Worm (Caenorhabditis elegans) whole organism, L2 larva: ENCODE data around the gene str-236.

Experiments
- R02D3.7 ChIP-seq: fragments of 150-350 bp; optimal IDR thresholded peaks from 2 replicates; lab custom pipeline; 2014; ENCODE audit warnings: missing biosample characterization, missing genetic modification characterization
- ZK546.5 ChIP-seq: sonication (generic microtip); optimal IDR thresholded peaks from 2 replicates; lab custom pipeline; 2017; ENCODE audit warnings: missing biosample characterization, missing genetic modification characterization
- alr-1 ChIP-seq: fragments of 150-350 bp; optimal IDR thresholded peaks from 2 replicates; lab custom pipeline; 2014; ENCODE audit warnings: missing biosample characterization, missing genetic modification characterization
- aly-2 ChIP-seq: fragments of 150-350 bp; optimal IDR thresholded peaks from 2 replicates; lab custom pipeline; 2014; ENCODE audit warnings: missing biosample characterization, missing genetic modification characterization
- ama-1 ChIP-seq: fragments of 150-350 bp; optimal IDR thresholded peaks from 2 replicates; lab custom pipeline; 2018; ENCODE audit warnings: inconsistent platforms
- blmp-1 ChIP-seq: sonication (generic microtip); optimal IDR thresholded peaks from 2 replicates; lab custom pipeline; 2017; ENCODE audit warnings: missing genetic modification characterization, mild to moderate bottlenecking, missing compliant biosample characterization, antibody characterized with exemption, moderate library complexity; ENCODE audit not compliant: insufficient read depth
- ceh-16 ChIP-seq: fragments of 150-350 bp; optimal IDR thresholded peaks from 2 replicates; lab custom pipeline; 2014; ENCODE audit warnings: missing biosample characterization, missing genetic modification characterization
- ceh-82 ChIP-seq: fragments of 150-350 bp; optimal IDR thresholded peaks from 2 replicates; lab custom pipeline; 2014; ENCODE audit warnings: missing biosample characterization, missing genetic modification characterization
- crh-2 ChIP-seq: sonication (generic microtip); optimal IDR thresholded peaks from 2 replicates; lab custom pipeline; 2017; ENCODE audit warnings: missing biosample characterization, missing genetic modification characterization
- dmd-4 ChIP-seq: sonication (generic microtip); optimal IDR thresholded peaks from 2 replicates; lab custom pipeline; 2017; ENCODE audit warnings: missing biosample characterization, missing genetic modification characterization
- egl-27 ChIP-seq: sonication (generic microtip); optimal IDR thresholded peaks from 3 replicates; lab custom pipeline; 2017; ENCODE audit warnings: missing biosample characterization, missing genetic modification reagents, missing genetic modification characterization
- elt-1 ChIP-seq: fragments of 150-350 bp; optimal IDR thresholded peaks from 2 replicates; lab custom pipeline; 2014; ENCODE audit warnings: missing biosample characterization, missing genetic modification characterization
- fos-1 ChIP-seq: fragments of 150-350 bp; optimal IDR thresholded peaks from 2 replicates; lab custom pipeline; 2014; ENCODE audit warnings: missing biosample characterization, missing genetic modification characterization
- lin-11 ChIP-seq: fragments of 150-350 bp; sonication (generic microtip); optimal IDR thresholded peaks from 2 replicates; lab custom pipeline; 2014; ENCODE audit warnings: missing biosample characterization, missing genetic modification characterization, inconsistent platforms, mixed read lengths
- lin-13 ChIP-seq: fragments of 150-350 bp; optimal IDR thresholded peaks from 2 replicates; lab custom pipeline; 2014; ENCODE audit warnings: missing biosample characterization, missing genetic modification reagents, missing genetic modification characterization
- lin-39 ChIP-seq: fragments of 150-350 bp; optimal IDR thresholded peaks from 2 replicates; lab custom pipeline; 2014; ENCODE audit warnings: missing biosample characterization, missing genetic modification reagents, missing genetic modification characterization
- lsy-2 ChIP-seq, 2 experiments: fragments of 150-350 bp in 1 of 2; sonication (generic microtip) in 1 of 2; optimal IDR thresholded peaks; 2 replicates each; lab custom pipeline; 2014 to 2017; ENCODE audit warnings: missing biosample characterization in 2 of 2, missing genetic modification characterization in 2 of 2
- mab-5 ChIP-seq: fragments of 150-350 bp; optimal IDR thresholded peaks from 2 replicates; lab custom pipeline; 2014; ENCODE audit warnings: missing biosample characterization, missing genetic modification characterization
- mbf-1 ChIP-seq: sonication (generic microtip); optimal IDR thresholded peaks from 2 replicates; lab custom pipeline; 2017; ENCODE audit warnings: missing biosample characterization, missing genetic modification characterization
- mdl-1 ChIP-seq, 2 experiments: fragments of 150-350 bp in 1 of 2; sonication (generic microtip) in 1 of 2; optimal IDR thresholded peaks; 2 replicates each; lab custom pipeline; 2017; ENCODE audit warnings: missing biosample characterization in 2 of 2, missing genetic modification characterization in 2 of 2
- nhr-10 ChIP-seq: sonication (generic microtip); optimal IDR thresholded peaks from 2 replicates; lab custom pipeline; 2017; ENCODE audit warnings: missing biosample characterization, missing genetic modification characterization
- nhr-129 ChIP-seq: fragments of 150-350 bp; optimal IDR thresholded peaks from 2 replicates; lab custom pipeline; 2014; ENCODE audit warnings: missing biosample characterization, missing genetic modification characterization
- nhr-21 ChIP-seq: fragments of 150-350 bp; optimal IDR thresholded peaks from 2 replicates; lab custom pipeline; 2014; ENCODE audit warnings: missing biosample characterization, missing genetic modification characterization
- nhr-237 ChIP-seq: fragments of 150-350 bp; optimal IDR thresholded peaks from 2 replicates; lab custom pipeline; 2014; ENCODE audit warnings: missing biosample characterization, missing genetic modification characterization
- nhr-25 ChIP-seq: fragments of 150-350 bp; sonication (generic microtip); optimal IDR thresholded peaks from 3 replicates; lab custom pipeline; 2014; ENCODE audit warnings: missing biosample characterization, missing genetic modification characterization
- nhr-77 ChIP-seq: fragments of 150-350 bp; optimal IDR thresholded peaks from 2 replicates; lab custom pipeline; 2014; ENCODE audit warnings: missing biosample characterization, missing genetic modification characterization
- peb-1 ChIP-seq: fragments of 150-350 bp; optimal IDR thresholded peaks from 2 replicates; lab custom pipeline; 2014; ENCODE audit warnings: missing biosample characterization, missing genetic modification characterization
- skn-1 ChIP-seq: sonication (generic microtip); optimal IDR thresholded peaks from 2 replicates; lab custom pipeline; 2017; ENCODE audit warnings: missing biosample characterization, missing genetic modification characterization
- sma-3 ChIP-seq: sonication (generic microtip); optimal IDR thresholded peaks from 2 replicates; lab custom pipeline; 2016; ENCODE audit warnings: missing genetic modification reagents, missing genetic modification characterization, missing compliant biosample characterization
- sma-9 ChIP-seq, 2 experiments: fragments of 150-350 bp in 1 of 2; sonication (generic microtip) in 1 of 2; optimal IDR thresholded peaks; 2 replicates each; lab custom pipeline; 2014 to 2016; ENCODE audit warnings: missing genetic modification characterization in 2 of 2, mild to moderate bottlenecking in 1 of 2, missing biosample characterization in 1 of 2, missing compliant biosample characterization in 1 of 2, missing genetic modification reagents in 1 of 2, moderate library complexity in 1 of 2
- snpc-4 ChIP-seq: fragments of 150-350 bp; optimal IDR thresholded peaks from 2 replicates; lab custom pipeline; 2014; ENCODE audit warnings: missing biosample characterization, missing genetic modification characterization
- unc-62 ChIP-seq: fragments of 150-350 bp; optimal IDR thresholded peaks from 2 replicates; lab custom pipeline; 2014; ENCODE audit warnings: missing biosample characterization, missing genetic modification reagents, missing genetic modification characterization
- zag-1 ChIP-seq: fragments of 150-350 bp; optimal IDR thresholded peaks from 2 replicates; lab custom pipeline; 2014; ENCODE audit warnings: missing biosample characterization, missing genetic modification characterization
- ztf-11 ChIP-seq: sonication (generic microtip); optimal IDR thresholded peaks from 2 replicates; lab custom pipeline; 2017; ENCODE audit warnings: missing biosample characterization, missing genetic modification characterization
- ztf-4 ChIP-seq: fragments of 150-350 bp; optimal IDR thresholded peaks from 2 replicates; lab custom pipeline; 2014; ENCODE audit warnings: missing biosample characterization, missing genetic modification characterization

str-236 gene

DNA sequence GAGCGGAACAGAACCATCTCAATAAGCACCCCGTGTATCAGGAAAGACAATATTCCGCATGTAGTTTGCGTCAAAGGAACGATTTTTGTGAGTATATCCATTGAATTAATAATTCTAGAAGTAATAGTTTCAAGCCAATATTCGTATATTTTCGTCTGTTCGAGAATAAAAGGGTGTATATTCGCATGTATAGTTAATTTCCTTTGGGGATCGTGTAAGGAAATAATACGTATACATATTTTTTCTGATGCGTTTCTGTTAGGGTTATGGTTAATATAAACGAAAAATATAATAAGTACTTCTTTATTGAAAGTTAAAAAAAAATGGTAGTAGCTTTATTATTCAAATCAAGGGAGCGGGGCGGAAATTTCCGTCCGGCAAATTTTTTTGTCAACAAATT lies at the start of gene str-236:
Gene str-236 (minus strand): TSS at position 101 of the 400 bp plus-strand sequence.
- no peak for TF ChIP-seq nhr-77 (tag; lab: Kevin White, UChicago)
- TF ChIP-seq R02D3.7 (tag; lab: Kevin White, UChicago), result no peak
- TF ChIP-seq lin-13 (GFP tag; lab: Kevin White, UChicago), result no peak
- no peak for TF ChIP-seq ztf-4
- no peak for TF ChIP-seq aly-2 (tag; lab: Kevin White, UChicago)
- no peak for TF ChIP-seq egl-27
- no peak for TF ChIP-seq nhr-21 (tag; lab: Kevin White, UChicago)
- TF ChIP-seq lin-11 (tag; lab: Kevin White, UChicago), result no peak
- no peak for TF ChIP-seq unc-62
- no peak for TF ChIP-seq elt-1 (tag; lab: Kevin White, UChicago)
- TF ChIP-seq peb-1, result no peak
- TF ChIP-seq nhr-25 (tag; lab: Kevin White, UChicago), result no peak
- TF ChIP-seq sma-3 (GFP tag; lab: Kevin White, UChicago), result no peak
- TF ChIP-seq skn-1 (tag; lab: Kevin White, UChicago), result no peak
- no peak for TF ChIP-seq alr-1 (tag; lab: Kevin White, UChicago)
- no peak for TF ChIP-seq mbf-1 (tag; lab: Kevin White, UChicago)

DNA sequence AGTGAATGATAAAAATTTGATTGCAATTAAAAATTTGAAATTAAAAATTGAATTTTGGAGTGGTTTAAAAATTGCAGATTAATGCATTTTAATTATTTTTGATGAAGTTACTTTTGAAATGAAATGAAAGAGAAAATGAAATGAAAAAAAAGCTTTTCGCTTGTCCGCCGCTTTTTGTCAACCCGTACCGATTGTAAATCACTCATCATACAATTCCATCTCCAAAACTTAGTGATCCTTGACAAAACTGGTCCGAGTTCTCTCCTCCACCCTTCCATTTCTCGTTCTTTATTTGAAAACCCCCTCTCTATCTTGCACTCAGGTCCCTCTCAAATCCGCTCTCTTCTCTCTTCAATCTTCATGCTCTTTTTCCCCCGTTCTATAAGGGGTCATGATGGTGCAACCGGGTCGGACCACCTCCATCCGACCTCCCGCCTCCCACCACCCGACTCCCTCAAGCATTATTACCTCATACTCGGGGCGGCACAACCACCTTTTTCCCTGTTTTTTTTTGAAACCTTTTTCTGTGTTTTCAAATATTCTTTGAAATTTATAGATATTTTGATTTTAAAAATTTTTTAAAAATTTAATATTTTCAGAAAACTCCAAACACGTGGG lies 49.3 kb upstream of the str-236 start:
- no peak for TF ChIP-seq dmd-4
- TF ChIP-seq lsy-2 (tag; optimal IDR thresholded peaks at IDR 0.05; lab: Kevin White, UChicago), result no peak
- TF ChIP-seq mbf-1 (tag; lab: Kevin White, UChicago), result no peak
- no peak for TF ChIP-seq nhr-237 (tag; lab: Kevin White, UChicago)
- TF ChIP-seq fos-1, result no peak
- no peak for TF ChIP-seq blmp-1 (tag; lab: Kevin White, UChicago)
- no peak for TF ChIP-seq mdl-1 (tag; optimal IDR thresholded peaks at IDR 0.05; lab: Kevin White, UChicago)
- no peak for TF ChIP-seq ceh-16
- TF ChIP-seq sma-3 (GFP tag; lab: Kevin White, UChicago), result no peak
- no peak for TF ChIP-seq skn-1 (tag; lab: Kevin White, UChicago)
- TF ChIP-seq snpc-4 (tag; lab: Kevin White, UChicago), result no peak
- TF ChIP-seq lin-11 (tag; lab: Kevin White, UChicago), result no peak
- TF ChIP-seq zag-1 (tag; lab: Kevin White, UChicago), result no peak
- TF ChIP-seq nhr-10, result no peak
- no peak for TF ChIP-seq nhr-129 (tag; lab: Kevin White, UChicago)
- TF ChIP-seq, all 48 proteins: peak for 0

DNA sequence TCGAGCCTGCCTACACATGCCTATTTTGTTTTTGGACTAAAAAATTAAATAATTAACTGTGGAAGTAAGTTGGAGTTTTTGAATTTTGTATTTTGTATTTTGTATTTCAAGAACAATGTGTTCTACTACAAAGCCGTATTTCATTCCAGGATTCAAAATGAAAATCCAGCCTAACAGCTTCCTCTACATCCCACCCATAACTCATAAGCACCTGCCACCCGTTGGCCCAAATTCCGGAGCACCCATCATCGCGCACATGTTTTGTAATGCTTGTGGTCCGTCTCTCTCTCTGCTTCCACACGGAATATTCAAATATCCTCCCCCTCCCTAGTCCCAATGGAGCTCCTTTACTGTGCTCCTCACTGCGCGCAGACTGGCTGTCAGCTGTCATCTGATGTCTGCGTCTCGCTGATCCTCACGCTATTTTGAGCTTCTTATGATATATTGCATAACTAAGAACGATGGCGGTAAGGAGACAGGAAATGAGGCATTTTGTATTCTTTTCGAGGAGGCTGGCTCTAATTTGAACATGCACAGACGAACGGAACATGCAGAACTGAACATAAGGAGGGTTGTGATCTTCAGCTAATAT lies 47.7 kb upstream of the str-236 start:
- no peak for TF ChIP-seq skn-1 (tag; lab: Kevin White, UChicago)
- peak; percentile 65 for TF ChIP-seq mab-5
- TF ChIP-seq unc-62, result no peak

DNA sequence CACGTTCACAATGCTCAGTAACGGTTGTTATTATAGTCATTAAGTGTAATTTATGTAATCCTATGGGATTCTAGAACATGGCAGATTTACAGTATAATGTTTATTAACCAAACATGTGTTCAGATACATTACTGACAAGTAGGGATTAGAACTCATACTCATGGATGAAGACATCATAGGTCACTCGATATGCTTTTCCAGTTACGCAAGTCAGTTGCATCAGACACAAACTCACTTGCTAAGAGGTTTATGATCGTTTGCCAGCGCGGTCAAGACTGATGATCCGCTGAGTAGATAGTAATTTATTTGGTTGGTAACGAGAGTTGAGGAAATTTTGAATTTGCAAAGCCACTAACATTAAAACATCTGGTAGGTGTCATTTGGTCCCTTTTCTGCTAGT lies 46.7 kb upstream of the str-236 start:
- TF ChIP-seq skn-1 (tag; lab: Kevin White, UChicago) (no peak), ztf-11 (tag; lab: Kevin White, UChicago) (no peak), nhr-129 (tag; lab: Kevin White, UChicago) (no peak), ZK546.5 (no peak)

DNA sequence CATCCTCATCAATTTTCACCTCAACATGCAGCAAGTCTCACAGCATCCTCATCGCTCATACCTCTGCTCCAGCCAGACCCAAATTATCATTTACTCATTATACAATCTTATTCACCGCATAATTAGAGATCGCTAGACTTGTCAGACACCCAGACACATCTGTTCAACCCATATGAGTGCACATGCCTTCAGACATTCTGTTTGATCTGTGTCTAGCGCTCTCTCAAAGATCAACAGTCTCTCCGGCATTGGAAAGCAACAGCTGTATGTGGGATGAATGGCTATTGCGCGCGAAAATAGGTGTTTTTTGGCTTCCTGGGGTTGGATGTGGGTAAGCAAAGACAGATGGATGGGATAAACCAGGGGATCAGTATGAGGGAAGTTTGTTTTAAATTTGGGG lies 44.7 kb upstream of the str-236 start:
- no peak for TF ChIP-seq skn-1 (tag; lab: Kevin White, UChicago)
- no peak for TF ChIP-seq crh-2 (tag; lab: Kevin White, UChicago)
- TF ChIP-seq lin-39 (tag; lab: Kevin White, UChicago), result no peak
- no peak for TF ChIP-seq R02D3.7 (tag; lab: Kevin White, UChicago)
- TF ChIP-seq sma-9 (GFP tag; optimal IDR thresholded peaks at IDR 0.05; lab: Kevin White, UChicago), result no peak
- TF ChIP-seq sma-9 (tag; optimal IDR thresholded peaks at IDR 0.05; lab: Kevin White, UChicago), result no peak
- TF ChIP-seq ama-1, result no peak
- TF ChIP-seq mab-5, result no peak
- TF ChIP-seq ceh-82 (tag; lab: Kevin White, UChicago), result no peak
- no peak for TF ChIP-seq nhr-77 (tag; lab: Kevin White, UChicago)
- TF ChIP-seq, all 48 proteins: peak for 0
